Fruit fly (Drosophila melanogaster): ENCODE results near the gene spz.
A peak's percentile ranks its signal among the peaks of the same experiment; 100 is the strongest.

spz gene

DNA sequence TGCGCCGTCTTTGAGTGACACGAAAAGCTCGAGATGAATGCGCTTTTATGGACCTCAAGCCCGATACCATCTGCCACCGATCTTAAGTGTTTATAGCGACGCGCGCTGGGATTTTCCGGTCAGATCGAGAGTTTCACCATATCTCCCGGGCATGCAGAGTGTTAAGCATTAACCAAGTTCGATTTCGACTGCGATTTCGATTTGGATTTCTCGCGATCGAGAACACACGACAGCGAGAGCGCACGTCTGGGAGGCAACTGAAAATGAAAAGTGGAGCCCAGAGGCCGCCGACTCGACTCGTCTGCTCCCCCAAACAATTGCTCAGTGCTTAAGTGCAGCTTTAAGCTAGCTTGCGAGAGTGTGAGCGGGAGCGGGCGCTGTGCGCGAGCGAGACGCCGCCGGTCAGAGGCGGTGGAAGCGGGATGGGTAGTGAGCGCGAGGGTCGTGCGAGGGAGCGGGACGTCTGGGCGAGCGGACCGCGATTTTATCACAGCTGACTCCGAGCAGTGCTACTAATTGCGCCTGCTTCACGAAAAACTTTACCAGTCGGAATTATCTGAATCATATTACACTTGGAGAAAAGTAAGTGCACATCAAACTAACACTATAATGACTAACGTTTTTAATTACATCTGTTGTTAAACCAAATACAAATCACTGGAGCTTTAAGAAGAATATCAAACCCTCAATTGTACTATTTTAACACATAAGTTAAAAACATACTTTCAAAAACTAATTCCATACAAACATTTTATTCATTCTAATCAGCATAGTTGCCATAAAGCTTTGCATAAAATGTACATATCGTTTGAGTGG, at the start of gene spz (continued):
- TF ChIP-seq CG18599 (GFP tag; optimal IDR thresholded peaks at IDR 0.05) (peak; percentile 3), pros (GFP tag; optimal IDR thresholded peaks at IDR 0.05) (no peak), CG13775 (GFP tag; optimal IDR thresholded peaks at IDR 0.05) (no peak), chif (GFP tag; optimal IDR thresholded peaks at IDR 0.05) (no peak), CG12071 (GFP tag; optimal IDR thresholded peaks at IDR 0.05) (no peak), Deaf1 (tag; optimal IDR thresholded peaks at IDR 0.05) (peak; percentile 57), CG15011 (GFP tag; optimal IDR thresholded peaks at IDR 0.05) (no peak), CG16863 (GFP tag; optimal IDR thresholded peaks at IDR 0.05) (no peak), oc (tag; optimal IDR thresholded peaks at IDR 0.05) (peak; percentile 37), CG16813 (GFP tag; IDR thresholded peaks at IDR 0.05; ENCODE audit: partially characterized antibody) (no peak), gem (tag; optimal IDR thresholded peaks at IDR 0.05) (peak; percentile 61), Ada2b (GFP tag; IDR thresholded peaks at IDR 0.05) (no peak), CG4730 (GFP tag; IDR thresholded peaks at IDR 0.05) (no peak), CG2120 (GFP tag; optimal IDR thresholded peaks at IDR 0.05) (no peak), CG4360 (GFP tag; IDR thresholded peaks at IDR 0.05) (no peak), ems (GFP tag; optimal IDR thresholded peaks at IDR 0.05) (no peak), Rfx (GFP tag; IDR thresholded peaks at IDR 0.05) (no peak), Dref (GFP tag; IDR thresholded peaks at IDR 0.05) (no peak), Abd-B (GFP tag; optimal IDR thresholded peaks at IDR 0.05) (peak; percentile 23), CG11456 (GFP tag; IDR thresholded peaks at IDR 0.05) (no peak), HLH54F (GFP tag; optimal IDR thresholded peaks at IDR 0.05) (no peak), CG4328 (GFP tag; optimal IDR thresholded peaks at IDR 0.05) (no peak), cad (GFP tag; optimal IDR thresholded peaks at IDR 0.05) (no peak), CG17612 (GFP tag; IDR thresholded peaks at IDR 0.05) (no peak), CG12942 (GFP tag; optimal IDR thresholded peaks at IDR 0.05) (no peak), ind (GFP tag; optimal IDR thresholded peaks at IDR 0.05) (no peak), sc (optimal IDR thresholded peaks at IDR 0.05) (no peak), sc (GFP tag; optimal IDR thresholded peaks at IDR 0.05) (no peak), CG33213 (GFP tag; optimal IDR thresholded peaks at IDR 0.05) (no peak), Adf1 (GFP tag; IDR thresholded peaks at IDR 0.05) (peak; percentile 54), wdn (GFP tag; IDR thresholded peaks at IDR 0.05) (no peak), gsb (GFP tag; IDR thresholded peaks at IDR 0.05) (no peak), NfI (GFP tag; optimal IDR thresholded peaks at IDR 0.05) (peak; percentile 4), h (optimal IDR thresholded peaks at IDR 0.05) (no peak), gro (GFP tag; optimal IDR thresholded peaks at IDR 0.05) (no peak), CG17829 (tag; optimal IDR thresholded peaks at IDR 0.05) (no peak), dysf (GFP tag; IDR thresholded peaks at IDR 0.05) (no peak), vnd (GFP tag; IDR thresholded peaks at IDR 0.05; ENCODE audit: partially characterized antibody) (no peak), HHEX (GFP tag; optimal IDR thresholded peaks at IDR 0.05) (no peak), abd-A (tag; optimal IDR thresholded peaks at IDR 0.05) (no peak), Mes4 (GFP tag; optimal IDR thresholded peaks at IDR 0.05) (no peak), her (GFP tag; optimal IDR thresholded peaks at IDR 0.05) (no peak), Hsf (GFP tag; optimal IDR thresholded peaks at IDR 0.05) (peak; percentile 24), tio (GFP tag; optimal IDR thresholded peaks at IDR 0.05) (no peak), D (optimal IDR thresholded peaks at IDR 0.05) (no peak), D (GFP tag; optimal IDR thresholded peaks at IDR 0.05) (no peak), lbe (GFP tag; optimal IDR thresholded peaks at IDR 0.05) (no peak), dm (GFP tag; optimal IDR thresholded peaks at IDR 0.05) (no peak), al (GFP tag; IDR thresholded peaks at IDR 0.05) (0 out of 2 replicates have a peak, but pooled peaks have one; percentile 6), ato (GFP tag; IDR thresholded peaks at IDR 0.05; ENCODE audit: partially characterized antibody) (no peak), chn (GFP tag; optimal IDR thresholded peaks at IDR 0.05) (no peak)

Data from whole organism, embryonic.